Worm (Caenorhabditis elegans) whole organism, mixed stage, embryonic: Measurements from ENCODE around the gene gst-4.

Source experiments
- ces-1 ChIP-seq: fragments of 150-350 bp; optimal IDR thresholded peaks from 2 replicates; lab custom pipeline; 2014; ENCODE audit warnings: missing biosample characterization, missing genetic modification reagents, missing genetic modification characterization
- cnd-1 ChIP-seq: fragments of 200-800 bp; sonication (Bioruptor generic); optimal IDR thresholded peaks from 2 replicates; lab custom pipeline; 2018; ENCODE audit warnings: mild to moderate bottlenecking, missing genetic modification characterization, missing compliant biosample characterization
- ham-2 ChIP-seq: fragments of 200-800 bp; sonication (Bioruptor generic); optimal IDR thresholded peaks from 2 replicates; lab custom pipeline; 2018; ENCODE audit warnings: mild to moderate bottlenecking, missing genetic modification characterization, missing compliant biosample characterization
- lsy-2 ChIP-seq: fragments of 150-350 bp; optimal IDR thresholded peaks from 2 replicates; lab custom pipeline; 2014; ENCODE audit warnings: missing biosample characterization, missing genetic modification characterization

gst-4 gene

DNA sequence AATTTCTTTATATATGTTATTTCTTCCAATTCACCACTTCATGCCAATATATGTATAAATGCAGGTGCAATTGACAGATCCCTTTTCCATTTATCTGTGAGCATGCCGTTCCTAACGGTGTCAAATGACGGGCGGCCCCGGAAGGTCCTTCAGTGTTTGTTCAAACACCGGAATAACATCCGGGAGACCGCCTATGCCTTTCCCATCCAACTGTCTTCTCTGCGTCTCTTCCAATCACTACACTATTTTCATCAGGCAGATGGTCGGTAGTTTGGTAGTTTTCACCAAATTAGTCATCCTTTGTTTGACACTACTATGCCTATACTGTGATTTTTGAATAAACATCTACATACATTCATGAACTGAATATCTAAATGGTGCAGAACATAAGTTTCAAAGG is 48.6 kb downstream of the gst-4 start:
- TF ChIP-seq cnd-1 (tag; lab: Kevin White, UChicago) (peak; percentile 87), ham-2 (GFP tag; lab: Kevin White, UChicago) (no peak)

DNA sequence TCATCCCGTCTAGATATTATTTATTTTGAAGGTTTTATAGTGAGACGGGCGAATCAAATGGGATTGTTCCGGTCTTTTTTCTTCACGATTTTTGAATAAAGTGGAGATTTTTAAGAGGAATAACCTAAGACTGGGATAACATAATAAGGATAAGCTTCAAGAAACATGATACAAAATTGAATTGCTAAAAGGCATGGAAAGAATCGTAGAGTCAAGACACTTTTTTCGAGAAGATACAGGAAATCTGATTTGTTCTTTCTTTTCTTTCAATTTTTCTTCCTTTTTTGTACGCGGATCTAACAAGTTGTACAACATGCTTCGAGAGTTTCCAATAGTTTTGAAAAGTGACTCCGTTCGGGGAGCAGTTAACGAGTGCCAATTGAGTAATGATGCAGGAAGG is 49.5 kb downstream of the gst-4 start:
- TF ChIP-seq ces-1 (GFP tag; lab: Kevin White, UChicago) (peak; percentile 77), lsy-2 (tag; lab: Kevin White, UChicago) (no peak)
